Worm (Caenorhabditis elegans): ENCODE results near the gene E03H12.5.

ce11 chrIV:4993128-4993527, 16.1 kb downstream of the E03H12.5 start:
- TF ChIP-seq pha-4 (tag; optimal IDR thresholded peaks at IDR 0.05) (no peak), ztf-11 (tag; optimal IDR thresholded peaks at IDR 0.05) (no peak), ceh-43 (GFP tag; optimal IDR thresholded peaks at IDR 0.05) (no peak), nhr-2 (tag; optimal IDR thresholded peaks at IDR 0.05) (no peak), nhr-237 (tag; optimal IDR thresholded peaks at IDR 0.05) (no peak), lsy-2 (tag; optimal IDR thresholded peaks at IDR 0.05) (no peak), nhr-12 (tag; optimal IDR thresholded peaks at IDR 0.05) (no peak), tbx-8 (GFP tag; optimal IDR thresholded peaks at IDR 0.05) (no peak), unc-62 (GFP tag; optimal IDR thresholded peaks at IDR 0.05) (no peak), mep-1 (tag; optimal IDR thresholded peaks at IDR 0.05) (no peak), lin-13 (tag; optimal IDR thresholded peaks at IDR 0.05) (no peak)

All from whole organism, mixed stage, embryonic.